Worm (Caenorhabditis elegans): ENCODE results near the gene kin-19.

DNA sequence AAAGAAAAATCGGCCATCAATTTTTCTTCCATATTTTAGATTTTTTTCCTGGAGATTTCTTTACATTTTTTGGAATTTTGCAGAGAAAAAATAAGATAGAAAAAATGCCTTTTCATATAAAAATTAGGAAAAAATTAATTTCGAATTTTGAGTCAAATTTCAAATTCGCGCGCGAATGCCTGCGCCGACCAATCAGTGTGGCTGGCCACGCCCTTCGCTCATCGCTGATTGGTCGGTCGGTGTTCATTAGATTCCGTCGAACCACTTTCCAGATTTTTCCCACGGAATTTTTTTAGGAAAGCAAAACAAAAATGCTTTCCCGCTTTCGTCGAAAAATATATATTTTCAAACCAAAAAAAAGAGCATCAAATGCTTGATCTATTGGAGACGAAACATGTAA, 34.0 kb upstream of the kin-19 start:
- TF ChIP-seq lin-13 (GFP tag; optimal IDR thresholded peaks at IDR 0.05) (no peak), unc-130 (GFP tag; optimal IDR thresholded peaks at IDR 0.05) (no peak), F49E8.2 (tag; optimal IDR thresholded peaks at IDR 0.05; ENCODE audit: borderline replicate concordance) (no peak), pqm-1 (tag; optimal IDR thresholded peaks at IDR 0.05) (no peak), fos-1 (tag; optimal IDR thresholded peaks at IDR 0.05) (no peak), zip-11 (GFP tag; IDR thresholded peaks at IDR 0.05) (no peak), skn-1 (tag; optimal IDR thresholded peaks at IDR 0.05) (no peak), ama-1 (optimal IDR thresholded peaks at IDR 0.05) (no peak), nhr-48 (tag; optimal IDR thresholded peaks at IDR 0.05) (no peak), lsy-2 (tag; optimal IDR thresholded peaks at IDR 0.05) (no peak), mep-1 (tag; optimal IDR thresholded peaks at IDR 0.05) (no peak), hlh-30 (tag; optimal IDR thresholded peaks at IDR 0.05; ENCODE audit: insufficient read depth) (no peak), aly-2 (tag; optimal IDR thresholded peaks at IDR 0.05) (no peak), nhr-102 (tag; optimal IDR thresholded peaks at IDR 0.05) (no peak)

Data from whole organism, L4 larva.